Worm (Caenorhabditis elegans): ENCODE data around the gene Y38E10A.35.

DNA sequence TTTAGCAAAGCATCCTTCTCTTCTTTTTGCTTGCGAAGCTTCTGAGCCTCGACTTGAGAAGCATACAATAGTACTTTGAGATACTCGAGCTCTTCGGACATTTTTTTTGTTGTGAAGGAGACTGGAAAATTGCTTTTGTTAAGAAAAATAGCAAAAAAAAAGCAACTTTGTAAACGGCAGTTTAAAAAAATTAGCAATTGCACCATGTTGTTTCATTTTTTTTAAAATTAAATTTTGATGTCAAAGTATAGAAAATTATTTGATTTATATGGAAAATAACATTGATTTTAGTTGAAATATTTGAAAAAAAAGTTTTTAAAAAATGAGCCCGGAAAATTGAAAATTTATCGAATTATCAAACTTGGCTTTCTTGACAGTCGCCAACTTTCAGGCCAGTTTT lies 2.0 kb upstream of the Y38E10A.35 start, which contains the start of gene Y38E10A.3:
- TF ChIP-seq ama-1 (optimal IDR thresholded peaks at IDR 0.05) (no peak), tbx-11 (GFP tag; IDR thresholded peaks at IDR 0.05) (no peak)
